Worm (Caenorhabditis elegans): ENCODE measurements around the gene Y52E8A.3.

DNA sequence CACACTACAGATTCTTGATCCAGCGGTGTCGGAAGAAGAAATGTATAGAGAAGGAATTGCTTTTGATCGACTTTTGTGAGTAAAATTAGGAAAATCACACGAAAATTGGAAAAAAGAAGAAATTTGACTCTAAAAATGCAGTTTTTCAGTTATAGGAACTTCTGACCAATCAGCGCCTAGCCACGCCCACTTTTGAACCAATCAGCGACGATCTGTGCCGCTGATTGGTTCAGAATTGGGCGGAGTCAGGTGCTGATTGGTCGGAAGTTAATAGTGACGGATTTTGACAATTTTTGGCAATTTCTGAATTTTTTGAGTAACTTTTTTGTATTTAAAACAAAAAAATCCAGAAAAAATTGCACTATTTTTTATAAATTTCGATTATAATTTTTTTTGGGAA is 34.7 kb upstream of the Y52E8A.3 start:
- TF ChIP-seq ama-1 (optimal IDR thresholded peaks at IDR 0.05) (no peak), lsy-2 (tag; optimal IDR thresholded peaks at IDR 0.05) (no peak), snpc-4 (tag; optimal IDR thresholded peaks at IDR 0.05) (no peak), nhr-77 (tag; optimal IDR thresholded peaks at IDR 0.05) (no peak), egl-27 (tag; optimal IDR thresholded peaks at IDR 0.05) (no peak), unc-55 (GFP tag; optimal IDR thresholded peaks at IDR 0.05) (no peak), lin-39 (tag; optimal IDR thresholded peaks at IDR 0.05) (no peak), F13H6.1 (tag; optimal IDR thresholded peaks at IDR 0.05) (no peak), nhr-237 (tag; optimal IDR thresholded peaks at IDR 0.05) (no peak), nhr-25 (tag; optimal IDR thresholded peaks at IDR 0.05) (no peak)
